Worm (Caenorhabditis elegans) whole organism, young adult: ENCODE data around the gene C52E4.12.

Experiments used
- B0336.3 ChIP-seq: fragments of 200-800 bp; sonication (Bioruptor generic); IDR thresholded peaks from 2 replicates; pipeline ENCODE4 v1.3.6; 2022; ENCODE audit warnings: missing genetic modification characterization, missing compliant biosample characterization
- D2030.7 ChIP-seq: fragments of 200-800 bp; sonication (Bioruptor generic); IDR thresholded peaks from 2 replicates; pipeline ENCODE4 v1.3.6; 2022; ENCODE audit warnings: missing genetic modification reagents, missing genetic modification characterization, missing compliant biosample characterization
- F10E7.11 ChIP-seq: sonication (generic microtip); optimal IDR thresholded peaks from 2 replicates; lab custom pipeline; 2017; ENCODE audit warnings: mild to moderate bottlenecking, missing genetic modification characterization, moderate library complexity, missing compliant biosample characterization
- F23B12.7 ChIP-seq: sonication (generic microtip); optimal IDR thresholded peaks from 2 replicates; lab custom pipeline; 2017; ENCODE audit warnings: missing genetic modification characterization, mild to moderate bottlenecking, missing compliant biosample characterization, antibody characterized with exemption, moderate library complexity; ENCODE audit not compliant: insufficient read depth
- F52B5.7 ChIP-seq: sonication (generic microtip); optimal IDR thresholded peaks from 2 replicates; lab custom pipeline; 2016; ENCODE audit warnings: mild to moderate bottlenecking, missing genetic modification characterization, missing compliant biosample characterization
- F57C9.4 ChIP-seq: sonication (generic microtip); optimal IDR thresholded peaks from 2 replicates; lab custom pipeline; 2017; ENCODE audit warnings: mild to moderate bottlenecking, missing genetic modification characterization, missing compliant biosample characterization
- K11D2.4 ChIP-seq: fragments of 200-800 bp; sonication (Bioruptor generic); IDR thresholded peaks from 2 replicates; pipeline ENCODE4 v1.3.6; 2022; ENCODE audit warnings: missing genetic modification reagents, missing genetic modification characterization, missing compliant biosample characterization
- Y56A3A.18 ChIP-seq: fragments of 200-800 bp; sonication (Bioruptor generic); IDR thresholded peaks from 2 replicates; pipeline ENCODE4 v1.3.6; 2022; ENCODE audit warnings: missing genetic modification reagents, missing genetic modification characterization, missing compliant biosample characterization
- Y67H2A.10 ChIP-seq: fragments of 200-800 bp; sonication (Bioruptor generic); conservative IDR thresholded peaks from 2 replicates; pipeline ENCODE4 v1.3.6; 2022; ENCODE audit warnings: missing genetic modification reagents, missing genetic modification characterization, missing compliant biosample characterization
- Y79H2A.3 ChIP-seq: fragments of 200-800 bp; sonication (Bioruptor generic); conservative IDR thresholded peaks from 2 replicates; pipeline ENCODE4 v1.3.6; 2022; ENCODE audit warnings: missing genetic modification reagents, missing genetic modification characterization, missing compliant biosample characterization
- aptf-2 ChIP-seq: fragments of 200-800 bp; sonication (Bioruptor generic); conservative IDR thresholded peaks from 2 replicates; pipeline ENCODE4 v1.3.6; 2022; ENCODE audit warnings: missing genetic modification reagents, missing genetic modification characterization, missing compliant biosample characterization
- atf-7 ChIP-seq: sonication (generic microtip); optimal IDR thresholded peaks from 2 replicates; lab custom pipeline; 2017; ENCODE audit warnings: mild to moderate bottlenecking, missing genetic modification characterization, missing compliant biosample characterization
- athp-1 ChIP-seq: sonication (generic microtip); optimal IDR thresholded peaks from 2 replicates; lab custom pipeline; 2017; ENCODE audit warnings: mild to moderate bottlenecking, missing genetic modification characterization, missing compliant biosample characterization
- bed-1 ChIP-seq: fragments of 200-800 bp; sonication (Bioruptor generic); IDR thresholded peaks from 2 replicates; pipeline ENCODE4 v1.3.6; 2022; ENCODE audit warnings: missing genetic modification reagents, missing genetic modification characterization, missing compliant biosample characterization
- cebp-2 ChIP-seq: fragments of 200-800 bp; sonication (Bioruptor generic); IDR thresholded peaks from 2 replicates; pipeline ENCODE4 v1.3.6; 2022; ENCODE audit warnings: missing genetic modification characterization, missing compliant biosample characterization
- ceh-100 ChIP-seq: fragments of 200-800 bp; sonication (Bioruptor generic); IDR thresholded peaks from 2 replicates; pipeline ENCODE4 v1.3.6; 2022; ENCODE audit warnings: missing genetic modification reagents, missing genetic modification characterization, missing compliant biosample characterization
- ceh-27 ChIP-seq: fragments of 200-800 bp; sonication (Bioruptor generic); optimal IDR thresholded peaks from 2 replicates; lab custom pipeline; 2018; ENCODE audit warnings: mild to moderate bottlenecking, missing genetic modification characterization, moderate library complexity, missing compliant biosample characterization
- ceh-40 ChIP-seq: fragments of 200-800 bp; sonication (Bioruptor generic); IDR thresholded peaks from 2 replicates; pipeline ENCODE4 v1.3.6; 2022; ENCODE audit warnings: missing genetic modification characterization, missing compliant biosample characterization
- die-1 ChIP-seq: sonication (generic microtip); optimal IDR thresholded peaks from 2 replicates; lab custom pipeline; 2016; ENCODE audit warnings: missing genotype, mild to moderate bottlenecking, missing genetic modification characterization, missing compliant biosample characterization
- efl-1 ChIP-seq: fragments of 150-350 bp; optimal IDR thresholded peaks from 2 replicates; lab custom pipeline; 2014; ENCODE audit warnings: missing biosample characterization, missing genetic modification reagents, missing genetic modification characterization
- hmg-20 ChIP-seq: fragments of 200-800 bp; sonication (Bioruptor generic); IDR thresholded peaks from 2 replicates; pipeline ENCODE4 v1.3.6; 2022; ENCODE audit warnings: missing genetic modification reagents, missing genetic modification characterization, missing compliant biosample characterization
- let-526 ChIP-seq: fragments of 200-800 bp; sonication (Bioruptor generic); IDR thresholded peaks from 2 replicates; pipeline ENCODE4 v1.3.6; 2022; ENCODE audit warnings: missing genetic modification reagents, missing genetic modification characterization, missing compliant biosample characterization
- mel-28 ChIP-seq: sonication (generic microtip); optimal IDR thresholded peaks from 2 replicates; lab custom pipeline; 2016; ENCODE audit warnings: borderline replicate concordance, mild to moderate bottlenecking, missing genetic modification characterization, missing compliant biosample characterization
- mes-4 ChIP-seq: sonication (generic microtip); optimal IDR thresholded peaks from 2 replicates; lab custom pipeline; 2016; ENCODE audit warnings: missing genotype, missing genetic modification characterization, missing compliant biosample characterization
- mxl-1 ChIP-seq: sonication (generic microtip); optimal IDR thresholded peaks from 2 replicates; lab custom pipeline; 2016; ENCODE audit warnings: missing genetic modification characterization, missing compliant biosample characterization
- nfya-1 ChIP-seq: sonication (generic microtip); optimal IDR thresholded peaks from 2 replicates; lab custom pipeline; 2017; ENCODE audit warnings: antibody characterized with exemption, missing compliant biosample characterization, missing genetic modification characterization, borderline replicate concordance; ENCODE audit not compliant: insufficient read depth
- nfya-2 ChIP-seq: fragments of 200-800 bp; sonication (Bioruptor generic); IDR thresholded peaks from 2 replicates; pipeline ENCODE4 v1.3.6; 2022; ENCODE audit warnings: missing genetic modification reagents, missing genetic modification characterization, missing compliant biosample characterization
- nhr-120 ChIP-seq: fragments of 200-800 bp; sonication (Bioruptor generic); IDR thresholded peaks from 2 replicates; pipeline ENCODE4 v1.3.6; 2022; ENCODE audit warnings: missing genetic modification characterization, missing compliant biosample characterization
- nhr-27 ChIP-seq: fragments of 200-800 bp; sonication (Bioruptor generic); optimal IDR thresholded peaks from 2 replicates; lab custom pipeline; 2018; ENCODE audit warnings: mild to moderate bottlenecking, missing genetic modification characterization, moderate library complexity, missing compliant biosample characterization
- nhr-80 ChIP-seq: sonication (generic microtip); optimal IDR thresholded peaks from 2 replicates; lab custom pipeline; 2016; ENCODE audit warnings: missing genetic modification characterization, missing compliant biosample characterization
- rcor-1 ChIP-seq: fragments of 200-800 bp; sonication (Bioruptor generic); IDR thresholded peaks from 2 replicates; pipeline ENCODE4 v1.3.6; 2022; ENCODE audit warnings: missing genetic modification reagents, missing genetic modification characterization, missing compliant biosample characterization
- rec-8 ChIP-seq, 2 experiments: sonication (generic microtip); optimal IDR thresholded peaks; 2 replicates each; lab custom pipeline; 2016; ENCODE audit warnings: mild to moderate bottlenecking in 2 of 2, missing genetic modification characterization in 2 of 2, missing genetic modification reagents in 2 of 2, missing genotype in 2 of 2, missing biosample characterization in 1 of 2, missing compliant biosample characterization in 1 of 2, moderate library complexity in 1 of 2
- snpc-1.3 ChIP-seq: sonication (generic microtip); optimal IDR thresholded peaks from 2 replicates; lab custom pipeline; 2017; ENCODE audit warnings: missing genetic modification characterization, mild to moderate bottlenecking, missing compliant biosample characterization, antibody characterized with exemption, moderate library complexity, missing genotype, missing genetic modification reagents; ENCODE audit not compliant: insufficient read depth
- sptf-2 ChIP-seq: fragments of 200-800 bp; sonication (Bioruptor generic); optimal IDR thresholded peaks from 2 replicates; lab custom pipeline; 2018; ENCODE audit warnings: mild to moderate bottlenecking, missing genetic modification characterization, missing compliant biosample characterization
- tlf-1 ChIP-seq: fragments of 200-800 bp; sonication (Bioruptor generic); optimal IDR thresholded peaks from 2 replicates; lab custom pipeline; 2018; ENCODE audit warnings: mild to moderate bottlenecking, missing genetic modification characterization, missing compliant biosample characterization
- ztf-22 ChIP-seq: fragments of 200-800 bp; sonication (Bioruptor generic); optimal IDR thresholded peaks from 2 replicates; lab custom pipeline; 2018; ENCODE audit warnings: mild to moderate bottlenecking, missing genetic modification characterization, moderate library complexity, missing compliant biosample characterization
- ztf-25 ChIP-seq: fragments of 200-800 bp; sonication (Bioruptor generic); IDR thresholded peaks from 2 replicates; pipeline ENCODE4 v1.3.6; 2022; ENCODE audit warnings: missing genetic modification reagents, missing genetic modification characterization, missing compliant biosample characterization

The C52E4.12 gene

DNA sequence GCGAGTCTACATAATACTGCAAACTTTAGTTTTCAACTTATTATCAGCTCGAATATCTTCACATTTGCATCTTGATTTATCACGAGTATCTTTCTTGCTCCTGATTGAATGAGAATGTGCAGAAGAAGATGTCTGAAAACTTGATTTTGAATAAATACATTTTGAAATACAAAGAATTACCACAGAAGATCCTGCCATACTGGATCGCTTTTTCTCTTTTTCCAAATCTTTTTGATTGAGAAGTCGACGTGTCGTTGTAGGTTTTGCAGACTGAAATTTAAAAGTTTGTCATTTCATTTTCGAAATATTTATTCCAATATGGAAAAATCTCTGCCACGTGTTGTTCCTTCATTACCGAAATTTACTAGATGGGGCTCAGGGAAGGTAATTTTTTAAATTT is at the start of gene C52E4.12:
C52E4.12 (plus strand) TSS at position 301 of the 400 bp plus-strand sequence.
- no peak for TF ChIP-seq Y67H2A.10
- TF ChIP-seq athp-1 (tag; lab: Kevin White, UChicago): no peak
- no peak for TF ChIP-seq B0336.3
- TF ChIP-seq nhr-80 (tag; lab: Kevin White, UChicago): no peak
- no peak for TF ChIP-seq ceh-100 (GFP tag; lab: Robert Waterston, UW)

ce11 chrV:11946818-11947217 is 49.1 kb upstream of the C52E4.12 start:
- TF ChIP-seq let-526 (no peak), K11D2.4 (GFP tag; lab: Robert Waterston, UW) (no peak), B0336.3 (no peak), efl-1 (GFP tag; lab: Kevin White, UChicago) (no peak), mxl-1 (tag; lab: Kevin White, UChicago) (no peak), F23B12.7 (tag; lab: Kevin White, UChicago) (no peak), bed-1 (no peak), rec-8 (tag; optimal IDR thresholded peaks at IDR 0.05; lab: Kevin White, UChicago) (no peak), ceh-40 (GFP tag; lab: Robert Waterston, UW) (no peak), ztf-25 (GFP tag; lab: Robert Waterston, UW) (no peak)

- TF ChIP-seq mel-28 (tag; lab: Kevin White, UChicago) (no peak), D2030.7 (GFP tag; lab: Robert Waterston, UW) (no peak), hmg-20 (GFP tag; lab: Robert Waterston, UW) (no peak), atf-7 (tag; lab: Kevin White, UChicago) (no peak), F52B5.7 (tag; lab: Kevin White, UChicago) (no peak), F10E7.11 (tag; lab: Kevin White, UChicago) (no peak), ceh-27 (GFP tag; lab: Kevin White, UChicago) (no peak), nhr-27 (tag; lab: Kevin White, UChicago) (no peak), nfya-2 (GFP tag; lab: Robert Waterston, UW) (no peak)
These were observed 48.5 kb upstream of the C52E4.12 start for ce11 chrV:11947414-11947954.

- no peak for TF ChIP-seq let-526
- no peak for TF ChIP-seq cebp-2
- TF ChIP-seq K11D2.4 (GFP tag; lab: Robert Waterston, UW): no peak
- no peak for TF ChIP-seq Y56A3A.18
- no peak for TF ChIP-seq F57C9.4 (tag; lab: Kevin White, UChicago)
- TF ChIP-seq tlf-1: no peak
- TF ChIP-seq, all 124 proteins: peak for 0
These were observed 47.4 kb upstream of the C52E4.12 start for ce11 chrV:11948581-11948980.

DNA sequence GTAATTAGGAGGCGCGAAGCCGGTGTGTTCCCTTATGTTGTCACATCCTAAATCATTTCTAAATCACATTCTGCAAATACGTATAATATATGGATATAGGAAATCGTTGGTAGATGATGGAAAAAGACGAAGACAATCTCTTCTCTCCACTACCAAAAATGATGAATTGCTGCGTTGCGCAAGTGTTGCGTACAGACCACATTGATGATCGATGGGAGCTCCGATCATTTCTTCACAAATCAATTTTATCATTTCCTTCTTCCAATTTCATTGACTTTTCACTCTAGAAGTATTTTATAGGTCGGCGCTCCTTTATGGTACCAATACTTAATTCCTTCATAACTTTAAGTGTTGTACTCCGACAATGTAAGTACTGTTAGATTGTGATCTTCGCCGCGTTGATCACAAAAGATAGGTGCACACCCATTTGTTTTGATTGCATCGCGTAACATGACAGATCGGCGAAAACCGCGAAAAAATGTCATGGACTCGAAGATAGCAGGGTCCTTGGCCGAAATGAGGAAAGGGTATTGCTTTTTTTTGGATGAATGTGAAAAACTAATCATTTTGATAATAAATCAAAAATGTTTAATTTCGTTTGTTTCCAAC is 46.3 kb upstream of the C52E4.12 start:
- no peak for TF ChIP-seq snpc-1.3 (tag; lab: Kevin White, UChicago)
- TF ChIP-seq nhr-120 (GFP tag; lab: Robert Waterston, UW): no peak
- TF ChIP-seq rcor-1: no peak
- TF ChIP-seq mes-4 (tag; lab: Kevin White, UChicago): no peak
- no peak for TF ChIP-seq aptf-2
- no peak for TF ChIP-seq nfya-1
- no peak for TF ChIP-seq ztf-22 (GFP tag; lab: Kevin White, UChicago)
- TF ChIP-seq die-1 (tag; lab: Kevin White, UChicago): no peak
- no peak for TF ChIP-seq sptf-2
- no peak for TF ChIP-seq Y79H2A.3 (GFP tag; lab: Robert Waterston, UW)
